Fruit fly (Drosophila melanogaster): Measurements from ENCODE around the gene nom.

nom gene

DNA sequence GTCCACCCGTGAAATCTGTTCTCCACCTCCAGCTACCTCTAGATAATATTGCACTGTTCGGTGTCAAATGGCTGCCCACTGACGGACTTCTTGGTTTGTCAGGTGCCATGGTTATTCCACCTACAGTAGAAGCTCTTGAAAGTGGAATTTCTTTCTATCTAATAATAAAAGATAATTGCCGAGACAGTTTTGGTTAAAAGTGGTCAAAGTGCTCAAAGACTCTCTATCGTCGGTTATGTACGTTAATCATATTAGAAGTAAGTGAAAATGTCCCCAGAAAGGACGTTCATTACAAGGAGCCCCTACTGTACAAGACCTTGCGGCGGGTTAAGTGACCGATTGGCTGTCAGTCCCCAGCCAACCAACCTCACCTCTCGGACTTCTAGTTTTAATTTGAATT, 21.2 kb downstream of the nom start:
- TF ChIP-seq CoRest (tag; optimal IDR thresholded peaks at IDR 0.05) (peak; percentile 52), stc (GFP tag; IDR thresholded peaks at IDR 0.05) (peak; percentile 40), prd (optimal IDR thresholded peaks at IDR 0.05) (no peak), prd (GFP tag; IDR thresholded peaks at IDR 0.05) (peak; percentile 68), NfI (GFP tag; optimal IDR thresholded peaks at IDR 0.05) (peak; percentile 46), ase (GFP tag; IDR thresholded peaks at IDR 0.05) (peak; percentile 58; the same call in 1 of the 3 replicates), CG11093 (GFP tag; IDR thresholded peaks at IDR 0.05) (0 out of 3 replicates have a peak, but pooled peaks have one; percentile 24), pum (GFP tag; optimal IDR thresholded peaks at IDR 0.05) (peak; percentile 31), Dip3 (GFP tag; optimal IDR thresholded peaks at IDR 0.05) (peak; percentile 53), sqz (GFP tag; optimal IDR thresholded peaks at IDR 0.05) (no peak), schlank (tag; optimal IDR thresholded peaks at IDR 0.05) (no peak), NC2β (GFP tag; optimal IDR thresholded peaks at IDR 0.05) (no peak), pb (GFP tag; optimal IDR thresholded peaks at IDR 0.05) (no peak), Dfd (GFP tag; optimal IDR thresholded peaks at IDR 0.05) (no peak), unc-4 (GFP tag; IDR thresholded peaks at IDR 0.05; ENCODE audit: partially characterized antibody) (no peak), CG3726 (GFP tag; IDR thresholded peaks at IDR 0.05) (no peak), CG16863 (GFP tag; optimal IDR thresholded peaks at IDR 0.05) (peak; percentile 26), Sox102F (GFP tag; optimal IDR thresholded peaks at IDR 0.05) (peak; percentile 58), CG10565 (GFP tag; optimal IDR thresholded peaks at IDR 0.05) (no peak), Myb (GFP tag; optimal IDR thresholded peaks at IDR 0.05) (no peak), pros (GFP tag; optimal IDR thresholded peaks at IDR 0.05) (no peak), CG1602 (GFP tag; optimal IDR thresholded peaks at IDR 0.05) (peak; percentile 41), CG6683 (GFP tag; optimal IDR thresholded peaks at IDR 0.05) (no peak), Aef1 (GFP tag; IDR thresholded peaks at IDR 0.05) (peak; percentile 44; the same call in 1 of the 3 replicates), onecut (GFP tag; IDR thresholded peaks at IDR 0.05) (no peak), CG34422 (GFP tag; IDR thresholded peaks at IDR 0.05) (no peak), vnd (GFP tag; IDR thresholded peaks at IDR 0.05; ENCODE audit: partially characterized antibody) (no peak), CG3847 (GFP tag; IDR thresholded peaks at IDR 0.05) (peak; percentile 52), CG4282 (GFP tag; optimal IDR thresholded peaks at IDR 0.05) (no peak), CG2678 (tag; optimal IDR thresholded peaks at IDR 0.05) (peak; percentile 57), dmrt11E (tag; optimal IDR thresholded peaks at IDR 0.05) (no peak), CG6854 (GFP tag; optimal IDR thresholded peaks at IDR 0.05) (no peak), dm (GFP tag; optimal IDR thresholded peaks at IDR 0.05) (no peak), bab2 (GFP tag; optimal IDR thresholded peaks at IDR 0.05) (no peak), mam (GFP tag; optimal IDR thresholded peaks at IDR 0.05) (peak; percentile 2), CG11456 (GFP tag; IDR thresholded peaks at IDR 0.05) (peak; percentile 72; the same call in 1 of the 3 replicates), Neu2 (GFP tag; optimal IDR thresholded peaks at IDR 0.05; ENCODE audit: borderline replicate concordance) (no peak), CG34224 (GFP tag; IDR thresholded peaks at IDR 0.05; ENCODE audit: partially characterized antibody) (no peak), Drgx (GFP tag; IDR thresholded peaks at IDR 0.05) (peak; percentile 66), bowl (GFP tag; IDR thresholded peaks at IDR 0.05) (no peak), Hmx (GFP tag; optimal IDR thresholded peaks at IDR 0.05) (no peak), CG7963 (GFP tag; IDR thresholded peaks at IDR 0.05; ENCODE audit: partially characterized antibody) (no peak), CG30020 (tag; optimal IDR thresholded peaks at IDR 0.05) (no peak), Sry-δ (GFP tag; optimal IDR thresholded peaks at IDR 0.05) (no peak), sisA (GFP tag; IDR thresholded peaks at IDR 0.05) (peak; percentile 54), nmo (GFP tag; optimal IDR thresholded peaks at IDR 0.05) (no peak), cg (GFP tag; optimal IDR thresholded peaks at IDR 0.05) (no peak), btn (GFP tag; optimal IDR thresholded peaks at IDR 0.05) (no peak), vfl (GFP tag; optimal IDR thresholded peaks at IDR 0.05) (peak; percentile 8), zfh1 (GFP tag; IDR thresholded peaks at IDR 0.05) (peak; percentile 40; the same call in 1 of the 3 replicates), CG2202 (tag; optimal IDR thresholded peaks at IDR 0.05) (no peak), fd96Cb (tag; optimal IDR thresholded peaks at IDR 0.05) (no peak)

Data from whole organism, embryonic.